Worm (Caenorhabditis elegans): Measurements from ENCODE around the gene pes-9.

Gene pes-9

DNA sequence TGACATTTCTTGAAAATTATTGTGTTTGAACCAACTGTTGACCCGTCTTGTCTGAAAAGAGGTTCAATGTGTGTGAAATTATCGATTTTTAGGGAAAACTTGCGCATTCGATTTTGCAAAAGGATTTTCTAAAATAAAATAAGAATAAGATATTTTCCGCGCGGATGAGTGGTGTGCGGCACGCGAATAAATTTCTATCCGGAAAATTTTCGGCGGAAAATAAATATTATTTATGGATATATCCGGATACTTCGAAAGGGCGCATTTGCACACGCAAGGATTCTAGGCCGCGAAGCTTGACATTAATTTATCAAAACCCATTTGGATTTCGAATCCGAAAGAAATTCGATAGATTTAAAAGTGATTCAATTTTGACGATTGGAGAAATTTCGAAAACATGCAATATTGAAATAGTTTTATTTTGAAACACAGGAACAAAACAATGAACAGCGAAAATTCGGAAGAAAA lies 51.0 kb downstream of the pes-9 start, which contains the start of gene rike-1:
Gene rike-1, minus strand, starts transcription at position 51 of the 468 bp plus-strand sequence.
- no peak for TF ChIP-seq unc-62 (GFP tag; optimal IDR thresholded peaks at IDR 0.05)

Data from whole organism, dauer.